Fruit fly (Drosophila melanogaster) whole organism, pupa: ENCODE data around the gene PIP82.
A peak's percentile ranks its signal among the peaks of the same experiment; 100 is the strongest.

Experiments
- CG10348 ChIP-seq: fragments of 200-800 bp; sonication (Bioruptor generic); IDR thresholded peaks from 2 replicates; pipeline ENCODE4 v1.3.6; 2022; ENCODE audit warnings: missing biosample characterization, missing genetic modification characterization
- CG12605 ChIP-seq: fragments of 200-800 bp; sonication (Bioruptor generic); IDR thresholded peaks from 2 replicates; pipeline ENCODE4 v1.3.6; 2022; ENCODE audit warnings: missing biosample characterization, missing genetic modification characterization
- CG13204 ChIP-seq: fragments of 200-800 bp; sonication (Bioruptor generic); optimal IDR thresholded peaks from 2 replicates; lab custom pipeline; 2018; ENCODE audit warnings: missing biosample characterization, mild to moderate bottlenecking, missing genetic modification characterization, moderate library complexity
- CG14655 ChIP-seq: fragments of 200-800 bp; sonication (Bioruptor generic); optimal IDR thresholded peaks from 3 replicates; lab custom pipeline; 2017; ENCODE audit warnings: mild to moderate bottlenecking, missing biosample characterization, missing genetic modification reagents, missing genetic modification characterization
- CG15710 ChIP-seq: fragments of 200-800 bp; sonication (Bioruptor generic); optimal IDR thresholded peaks from 2 replicates; lab custom pipeline; 2018; ENCODE audit warnings: missing biosample characterization, mild to moderate bottlenecking, missing genetic modification characterization, moderate library complexity
- CG17806 ChIP-seq: fragments of 200-800 bp; sonication (Bioruptor generic); optimal IDR thresholded peaks from 2 replicates; lab custom pipeline; 2018; ENCODE audit warnings: missing biosample characterization, mild to moderate bottlenecking, missing genetic modification characterization, moderate library complexity
- CG32121 ChIP-seq: fragments of 200-800 bp; sonication (Bioruptor generic); IDR thresholded peaks from 2 replicates; pipeline ENCODE4 v1.3.6; 2022; ENCODE audit warnings: missing biosample characterization, missing genetic modification characterization
- CG34367 ChIP-seq: fragments of 200-800 bp; sonication (Bioruptor generic); optimal IDR thresholded peaks from 2 replicates; lab custom pipeline; 2018; ENCODE audit warnings: missing biosample characterization, mild to moderate bottlenecking, missing genetic modification characterization
- CG4496 ChIP-seq: fragments of 200-800 bp; sonication (Bioruptor generic); IDR thresholded peaks from 3 replicates; pipeline ENCODE4 v1.3.6; 2022; ENCODE audit warnings: missing biosample characterization, missing genetic modification characterization
- CG8159 ChIP-seq: fragments of 200-800 bp; sonication (Bioruptor generic); optimal IDR thresholded peaks from 3 replicates; lab custom pipeline; 2018; ENCODE audit warnings: missing biosample characterization, mild to moderate bottlenecking, missing genetic modification characterization, moderate library complexity
- CG8301 ChIP-seq: fragments of 200-800 bp; sonication (Bioruptor generic); optimal IDR thresholded peaks from 2 replicates; lab custom pipeline; 2018; ENCODE audit warnings: missing biosample characterization, mild to moderate bottlenecking, missing genetic modification characterization
- CG9948 ChIP-seq: fragments of 200-800 bp; sonication (Bioruptor generic); optimal IDR thresholded peaks from 2 replicates; lab custom pipeline; 2018; ENCODE audit warnings: missing biosample characterization, mild to moderate bottlenecking, missing genetic modification characterization, moderate library complexity
- D1 ChIP-seq: fragments of 200-800 bp; sonication (Bioruptor generic); optimal IDR thresholded peaks from 2 replicates; lab custom pipeline; 2018; ENCODE audit warnings: missing biosample characterization, mild to moderate bottlenecking, missing genetic modification characterization, moderate library complexity
- EcR ChIP-seq: fragments of 200-800 bp; sonication (Bioruptor generic); optimal IDR thresholded peaks from 3 replicates; lab custom pipeline; 2019; ENCODE audit warnings: missing biosample characterization, missing genetic modification characterization, mild to moderate bottlenecking, moderate library complexity, missing genetic modification reagents
- Ets98B ChIP-seq: fragments of 200-800 bp; sonication (Bioruptor generic); IDR thresholded peaks from 2 replicates; pipeline ENCODE4 v1.3.6; 2022; ENCODE audit warnings: missing biosample characterization, missing genetic modification characterization
- Pif1A ChIP-seq: fragments of 200-800 bp; sonication (Bioruptor generic); optimal IDR thresholded peaks from 3 replicates; lab custom pipeline; 2016; ENCODE audit warnings: missing biosample characterization, missing genetic modification characterization
- Pif1B ChIP-seq: fragments of 200-800 bp; sonication (Bioruptor generic); optimal IDR thresholded peaks from 3 replicates; lab custom pipeline; 2016; ENCODE audit warnings: missing biosample characterization, missing genetic modification characterization
- Snoo ChIP-seq: fragments of 200-800 bp; sonication (Bioruptor generic); optimal IDR thresholded peaks from 3 replicates; lab custom pipeline; 2017; ENCODE audit warnings: missing biosample characterization, mild to moderate bottlenecking, missing genetic modification characterization, inconsistent platforms
- fd96Ca ChIP-seq: fragments of 200-800 bp; sonication (Bioruptor generic); IDR thresholded peaks from 3 replicates; pipeline ENCODE4 v1.3.6; 2022; ENCODE audit warnings: missing biosample characterization, missing genetic modification characterization
- gl ChIP-seq: fragments of 200-800 bp; sonication (Bioruptor generic); optimal IDR thresholded peaks from 2 replicates; lab custom pipeline; 2018; ENCODE audit warnings: missing biosample characterization, mild to moderate bottlenecking, missing genetic modification characterization
- rn ChIP-seq: fragments of 200-800 bp; sonication (Bioruptor generic); IDR thresholded peaks from 2 replicates; pipeline ENCODE4 v1.3.6; 2022; ENCODE audit warnings: missing biosample characterization, missing genetic modification characterization

Gene PIP82

dm6 chrX:8572939-8573594 lies 43.6 kb upstream of the PIP82 start, which contains the start of gene spirit:
spirit (minus strand) TSS chrX:8573593.
- TF ChIP-seq Snoo (no peak), EcR (GFP tag; lab: Kevin White, UChicago) (no peak), D1 (no peak), Ets98B (GFP tag; lab: Robert Waterston, UW) (0 out of 2 replicates have a peak, but pooled peaks have one; percentile 10), CG14655 (GFP tag; lab: Kevin White, UChicago) (peak; percentile 14), CG12605 (GFP tag; lab: Robert Waterston, UW) (no peak), Pif1A (GFP tag; lab: Kevin White, UChicago) (no peak), CG13204 (no peak), CG4496 (no peak), CG8301 (tag; lab: Kevin White, UChicago) (peak; percentile 1)

- TF ChIP-seq CG13204, result no peak
- TF ChIP-seq CG4496, result no peak
- TF ChIP-seq CG9948 (tag; lab: Kevin White, UChicago), result no peak
- TF ChIP-seq D1, result no peak
- no peak for TF ChIP-seq CG15710 (tag; lab: Kevin White, UChicago)
- TF ChIP-seq EcR (GFP tag; lab: Kevin White, UChicago), result no peak
- no peak for TF ChIP-seq CG8301 (tag; lab: Kevin White, UChicago)
- no peak for TF ChIP-seq gl
- TF ChIP-seq CG17806 (tag; lab: Kevin White, UChicago), result no peak
- no peak for TF ChIP-seq fd96Ca (GFP tag; lab: Robert Waterston, UW)
- no peak for TF ChIP-seq Snoo
Observed at dm6 chrX:8571936-8572335, 42.4 kb upstream of the PIP82 start.

dm6 chrX:8570848-8571247 lies 41.4 kb upstream of the PIP82 start, which contains the start of gene CG12111:
CG12111 (minus strand) TSS chrX:8570948.
- TF ChIP-seq fd96Ca (GFP tag; lab: Robert Waterston, UW) (no peak), CG14655 (GFP tag; lab: Kevin White, UChicago) (no peak), CG13204 (no peak), CG9948 (tag; lab: Kevin White, UChicago) (no peak), Snoo (no peak), CG8159 (tag; lab: Kevin White, UChicago) (no peak), CG15710 (tag; lab: Kevin White, UChicago) (no peak), CG4496 (no peak), CG17806 (tag; lab: Kevin White, UChicago) (no peak)

- TF ChIP-seq CG8159 (tag; lab: Kevin White, UChicago), result no peak
- no peak for TF ChIP-seq D1
- TF ChIP-seq CG13204, result no peak
- TF ChIP-seq CG34367 (tag; lab: Kevin White, UChicago), result no peak
- no peak for TF ChIP-seq CG32121 (GFP tag; lab: Robert Waterston, UW)
- no peak for TF ChIP-seq Snoo
- TF ChIP-seq rn (GFP tag; lab: Robert Waterston, UW), result no peak
- no peak for TF ChIP-seq CG8301 (tag; lab: Kevin White, UChicago)
- TF ChIP-seq CG12605 (GFP tag; lab: Robert Waterston, UW), result no peak
- TF ChIP-seq Pif1A (GFP tag; lab: Kevin White, UChicago), result no peak
- no peak for TF ChIP-seq Ets98B (GFP tag; lab: Robert Waterston, UW)
- TF ChIP-seq fd96Ca (GFP tag; lab: Robert Waterston, UW), result no peak
- TF ChIP-seq EcR (GFP tag; lab: Kevin White, UChicago), result no peak
- no peak for TF ChIP-seq Pif1B (GFP tag; lab: Kevin White, UChicago)
- no peak for TF ChIP-seq gl
- no peak for TF ChIP-seq CG14655 (GFP tag; lab: Kevin White, UChicago)
- no peak for TF ChIP-seq CG4496
Observed at dm6 chrX:8569639-8570038, 40.1 kb upstream of the PIP82 start.

dm6 chrX:8569038-8569437 lies 39.5 kb upstream of the PIP82 start:
- no peak for TF ChIP-seq D1
- TF ChIP-seq CG9948 (tag; lab: Kevin White, UChicago), result no peak
- TF ChIP-seq EcR (GFP tag; lab: Kevin White, UChicago), result peak; percentile 13
- TF ChIP-seq Ets98B (GFP tag; lab: Robert Waterston, UW), result no peak
- TF ChIP-seq CG32121 (GFP tag; lab: Robert Waterston, UW), result no peak
- TF ChIP-seq fd96Ca (GFP tag; lab: Robert Waterston, UW), result no peak
- no peak for TF ChIP-seq CG17806 (tag; lab: Kevin White, UChicago)
- TF ChIP-seq CG34367 (tag; lab: Kevin White, UChicago), result no peak

dm6 chrX:8561404-8562397 lies 32.2 kb upstream of the PIP82 start:
- TF ChIP-seq CG8301 (tag; lab: Kevin White, UChicago) (no peak), EcR (GFP tag; lab: Kevin White, UChicago) (no peak), CG10348 (GFP tag; lab: Robert Waterston, UW) (no peak), Ets98B (GFP tag; lab: Robert Waterston, UW) (peak; percentile 57; the same call in 1 of the 2 replicates), Snoo (peak; percentile 27), gl (no peak), CG8159 (tag; lab: Kevin White, UChicago) (peak; percentile 33), CG13204 (no peak), CG14655 (GFP tag; lab: Kevin White, UChicago) (no peak), CG4496 (peak; percentile 64; the same call in 2 of the 3 replicates), CG15710 (tag; lab: Kevin White, UChicago) (no peak), CG32121 (GFP tag; lab: Robert Waterston, UW) (peak; percentile 65), fd96Ca (GFP tag; lab: Robert Waterston, UW) (peak; percentile 41; the same call in 2 of the 3 replicates), CG9948 (tag; lab: Kevin White, UChicago) (no peak), CG34367 (tag; lab: Kevin White, UChicago) (no peak), CG12605 (GFP tag; lab: Robert Waterston, UW) (peak; percentile 67; the same call in 1 of the 2 replicates), Pif1B (GFP tag; lab: Kevin White, UChicago) (peak; percentile 32), D1 (no peak)
